Worm (Caenorhabditis elegans) whole organism, L4/young adult: ENCODE measurements around the gene dro-1.
"Not testable (repeated sequence)": the region's sequence is repeated elsewhere in the genome, so short reads cannot be mapped to it uniquely, and the experiment has no call there.

ENCODE experiments used
- dao-5 ChIP-seq: sonication (generic microtip); optimal IDR thresholded peaks from 2 replicates; lab custom pipeline; 2016; ENCODE audit warnings: missing genotype, missing genetic modification characterization, moderate library complexity, missing compliant biosample characterization
- him-1 ChIP-seq: sonication (generic microtip); optimal IDR thresholded peaks from 2 replicates; lab custom pipeline; 2016; ENCODE audit warnings: missing genotype, missing genetic modification reagents, missing genetic modification characterization, missing compliant biosample characterization

DNA sequence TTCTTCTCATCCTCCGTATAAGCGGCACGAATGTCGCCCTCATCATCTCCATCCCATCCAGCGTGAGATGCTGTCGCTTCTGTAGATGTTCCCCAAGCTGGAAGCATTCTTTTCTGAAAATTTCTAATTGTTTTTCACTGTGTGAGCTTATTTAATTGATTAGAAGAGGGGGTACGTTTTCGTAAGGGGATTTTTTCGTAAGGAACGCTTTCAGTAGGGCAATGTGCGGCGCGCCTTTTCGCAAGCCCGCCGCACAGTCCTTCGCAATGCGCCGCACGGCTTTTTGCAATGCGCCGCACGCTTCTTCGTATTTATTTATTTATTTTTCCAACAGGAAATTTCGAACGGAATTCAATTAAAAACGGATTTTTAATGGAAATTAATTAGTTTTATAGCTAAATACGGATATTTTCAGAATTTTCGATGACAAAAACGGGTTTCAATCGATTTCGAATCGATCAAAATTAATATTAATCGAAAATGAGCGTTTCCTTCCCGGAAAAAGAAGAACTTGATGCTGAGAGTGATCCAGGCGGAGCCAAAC, 49.4 kb upstream of the dro-1 start, which contains the start of gene set-25:
- not testable (repeated sequence) for TF ChIP-seq dao-5, him-1 (tag; lab: Kevin White, UChicago)
